Worm (Caenorhabditis elegans): ENCODE measurements around the gene gvd-1.
A peak's percentile ranks its signal among the peaks of the same experiment; 100 is the strongest.
"Not testable (repeated sequence)": the region's sequence is repeated elsewhere in the genome, so short reads cannot be mapped to it uniquely, and the experiment has no call there.

Gene gvd-1

DNA sequence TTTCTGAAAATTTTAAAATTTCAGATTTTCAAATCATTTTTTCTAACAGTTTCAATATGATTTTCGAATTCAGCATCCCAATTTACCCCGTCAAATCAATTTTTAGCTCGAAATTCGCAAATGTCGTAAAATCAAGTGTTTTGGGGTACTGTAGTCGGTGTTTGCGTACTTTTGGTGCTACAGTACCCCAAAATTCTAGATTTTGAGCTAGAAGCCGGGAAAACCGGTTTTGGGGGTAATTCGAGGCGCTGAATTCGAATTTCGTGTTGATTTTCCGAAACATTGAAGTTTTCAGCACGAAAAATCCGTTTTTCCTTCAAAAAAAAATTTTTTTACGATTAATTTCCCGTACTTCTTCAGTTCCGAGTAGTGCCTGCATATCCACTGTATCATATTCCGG lies 1.3 kb downstream of the gvd-1 start:
- TF ChIP-seq lsy-2 (tag; optimal IDR thresholded peaks at IDR 0.05) (peak; percentile 65 to 83), lin-13 (GFP tag; optimal IDR thresholded peaks at IDR 0.05) (peak; percentile 52), mef-2 (tag; optimal IDR thresholded peaks at IDR 0.05) (no peak)

ce11 chrII:454646-455045 lies 3.0 kb downstream of the gvd-1 start, which contains the start of gene W10D9.1:
TSS of gene W10D9.1 (plus strand) at chrII:454946.
- not testable (repeated sequence) for TF ChIP-seq nhr-19 (GFP tag; conservative IDR thresholded peaks at IDR 0.05); irx-1 (tag; optimal IDR thresholded peaks at IDR 0.05); mep-1 (tag; optimal IDR thresholded peaks at IDR 0.05)

DNA sequence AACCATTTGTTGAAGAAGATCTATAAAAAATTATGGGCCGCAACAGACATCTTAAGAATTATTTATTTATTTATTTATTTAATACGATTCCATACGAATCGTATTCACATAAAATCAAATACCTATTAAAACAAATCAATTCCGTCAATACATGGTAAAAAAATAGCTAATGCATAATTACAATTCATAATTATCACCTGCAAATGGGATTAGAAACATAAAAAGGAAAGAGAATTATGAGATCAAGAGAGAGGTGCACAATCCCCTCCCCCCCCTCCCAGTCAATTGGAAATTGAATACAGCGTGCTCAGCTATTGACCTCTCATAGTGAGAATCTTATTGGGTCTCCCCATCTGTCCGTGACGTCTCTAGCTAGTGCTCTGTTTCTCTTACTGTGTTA lies 16.6 kb downstream of the gvd-1 start, which contains the start of gene C24H12.1:
Gene C24H12.1, plus strand, starts transcription at position 301 of the 400 bp plus-strand sequence.
- TF ChIP-seq nhr-84, mef-2, unc-30 (tag; optimal IDR thresholded peaks at IDR 0.05): not testable (repeated sequence)

- TF ChIP-seq nhr-237 (tag; optimal IDR thresholded peaks at IDR 0.05), result no peak
- TF ChIP-seq lin-39 (tag; optimal IDR thresholded peaks at IDR 0.05), result no peak
Measured at ce11 chrII:437279-437678, 20.4 kb downstream of the gvd-1 start.

DNA sequence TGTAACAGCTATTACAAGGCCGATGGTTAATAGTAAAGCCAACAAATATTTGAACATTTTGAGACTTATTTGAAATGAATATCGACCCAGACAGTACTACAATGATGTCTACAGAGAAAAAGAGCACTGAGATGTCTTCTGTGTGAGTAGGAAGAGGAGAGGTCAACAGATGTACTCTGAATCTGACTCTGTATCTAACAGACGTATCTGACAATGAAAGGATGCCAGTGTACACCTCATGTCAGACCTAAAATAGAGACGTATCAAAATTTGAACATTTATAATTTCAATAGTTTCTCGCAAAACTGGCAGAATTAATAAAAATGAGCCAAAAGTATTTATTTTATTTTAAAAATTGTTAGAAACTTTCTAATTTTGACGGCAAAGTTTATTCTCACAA lies 34.6 kb downstream of the gvd-1 start, which contains the start of gene C24H12.8:
Gene C24H12.8, minus strand, starts transcription at position 101 of the 400 bp plus-strand sequence.
- TF ChIP-seq elt-2 (tag; optimal IDR thresholded peaks at IDR 0.05) (no peak), snu-23 (GFP tag; optimal IDR thresholded peaks at IDR 0.05) (no peak), unc-86 (tag; optimal IDR thresholded peaks at IDR 0.05) (no peak), lin-39 (tag; optimal IDR thresholded peaks at IDR 0.05) (no peak), nhr-76 (tag; optimal IDR thresholded peaks at IDR 0.05) (no peak), hlh-17 (GFP tag; optimal IDR thresholded peaks at IDR 0.05; ENCODE audit: borderline replicate concordance) (no peak), grh-1 (GFP tag; IDR thresholded peaks at IDR 0.05) (no peak), dpl-1 (GFP tag; optimal IDR thresholded peaks at IDR 0.05) (no peak), F16B12.6 (tag; optimal IDR thresholded peaks at IDR 0.05) (no peak), mdl-1 (tag; optimal IDR thresholded peaks at IDR 0.05) (no peak), snpc-4 (tag; optimal IDR thresholded peaks at IDR 0.05) (no peak), nhr-71 (tag; optimal IDR thresholded peaks at IDR 0.05) (no peak), ets-5 (GFP tag; IDR thresholded peaks at IDR 0.05) (no peak)

- TF ChIP-seq fkh-10 (GFP tag; optimal IDR thresholded peaks at IDR 0.05) (no peak), snpc-4 (tag; optimal IDR thresholded peaks at IDR 0.05) (no peak), sptf-1 (tag; optimal IDR thresholded peaks at IDR 0.05) (no peak), ceh-8 (GFP tag; optimal IDR thresholded peaks at IDR 0.05) (no peak), ceh-90 (tag; optimal IDR thresholded peaks at IDR 0.05) (no peak), skn-1 (tag; optimal IDR thresholded peaks at IDR 0.05) (no peak), nhr-76 (tag; optimal IDR thresholded peaks at IDR 0.05) (no peak), nhr-90 (tag; optimal IDR thresholded peaks at IDR 0.05; ENCODE audit: poor library complexity) (no peak), mab-9 (GFP tag; IDR thresholded peaks at IDR 0.05) (no peak)
Measured at ce11 chrII:418782-419181, 38.9 kb downstream of the gvd-1 start, which contains the start of gene C24H12.6. TSS of gene C24H12.6 (minus strand) at chrII:418882.

DNA sequence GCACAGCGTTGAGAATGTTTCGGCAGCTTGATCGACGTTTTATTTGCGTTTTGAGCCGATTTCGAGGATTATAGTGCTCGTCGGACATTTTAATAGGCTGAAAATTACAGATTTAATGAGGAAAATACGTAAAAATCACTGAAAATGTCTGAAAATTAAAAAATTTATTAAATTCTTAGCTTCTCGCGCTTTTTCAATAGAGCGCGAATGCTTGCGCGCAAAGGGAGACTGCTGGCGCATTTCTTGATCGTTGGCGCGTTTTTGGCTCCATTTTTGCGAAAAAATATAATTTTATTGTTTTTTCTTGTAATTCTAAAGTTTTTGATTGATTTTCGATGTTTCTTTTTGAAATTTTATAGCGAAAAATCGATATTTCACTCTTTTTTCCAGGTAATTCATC lies 46.9 kb downstream of the gvd-1 start, which contains the start of the genes dnsn-1 and C24H12.4:
Gene dnsn-1, minus strand, starts transcription at position 101 of the 400 bp plus-strand sequence.
Gene C24H12.4, plus strand, starts transcription at position 391 of the 400 bp plus-strand sequence.
- TF ChIP-seq snu-23 (GFP tag; optimal IDR thresholded peaks at IDR 0.05) (peak; percentile 98), pqm-1 (tag; optimal IDR thresholded peaks at IDR 0.05) (no peak), dpl-1 (GFP tag; optimal IDR thresholded peaks at IDR 0.05) (peak; percentile 96 to 97 (median 96)), egl-13 (tag; optimal IDR thresholded peaks at IDR 0.05) (peak; percentile 94), ceh-90 (tag; optimal IDR thresholded peaks at IDR 0.05) (peak; percentile 29), sox-4 (tag; optimal IDR thresholded peaks at IDR 0.05) (peak; percentile 90), ztf-4 (tag; optimal IDR thresholded peaks at IDR 0.05) (peak; percentile 85), sptf-1 (tag; optimal IDR thresholded peaks at IDR 0.05) (no peak), C16A3.4 (tag; optimal IDR thresholded peaks at IDR 0.05) (peak; percentile 96), dsc-1 (tag; optimal IDR thresholded peaks at IDR 0.05) (peak; percentile 97), fkh-4 (tag; optimal IDR thresholded peaks at IDR 0.05; ENCODE audit: borderline replicate concordance) (peak; percentile 31), mdl-1 (tag; optimal IDR thresholded peaks at IDR 0.05) (peak in 1 of 2 experiments; percentile 88), xbp-1 (tag; optimal IDR thresholded peaks at IDR 0.05) (peak; percentile 95), efl-3 (GFP tag; optimal IDR thresholded peaks at IDR 0.05) (peak; percentile 71), sup-37 (GFP tag; optimal IDR thresholded peaks at IDR 0.05) (peak; percentile 90), elt-3 (tag; optimal IDR thresholded peaks at IDR 0.05) (peak in 5 of 6 experiments; percentile 35 to 97 (median 63)), rnt-1 (tag; optimal IDR thresholded peaks at IDR 0.05) (peak; percentile 95)
